Fruit fly (Drosophila melanogaster) whole organism, adult: ENCODE measurements around the gene Gclc.

Experiments used
- CG11617 ChIP-seq: fragments of 200-800 bp; sonication (Bioruptor generic); optimal IDR thresholded peaks from 2 replicates; lab custom pipeline; 2017; ENCODE audit warnings: mild to moderate bottlenecking, missing biosample characterization, missing genetic modification reagents, missing genetic modification characterization
- CG12768 ChIP-seq: fragments of 200-800 bp; sonication (Bioruptor generic); optimal IDR thresholded peaks from 2 replicates; lab custom pipeline; 2017; ENCODE audit warnings: missing biosample characterization, missing genetic modification characterization, mild to moderate bottlenecking, moderate library complexity, missing genetic modification reagents
- CG14711 ChIP-seq: fragments of 200-800 bp; sonication (Bioruptor generic); optimal IDR thresholded peaks from 2 replicates; lab custom pipeline; 2018; ENCODE audit warnings: missing biosample characterization, mild to moderate bottlenecking, missing genetic modification characterization, moderate library complexity
- CG1620 ChIP-seq: fragments of 200-800 bp; sonication (Bioruptor generic); optimal IDR thresholded peaks from 2 replicates; lab custom pipeline; 2016; ENCODE audit warnings: missing biosample characterization, missing genetic modification characterization
- CG33017 ChIP-seq: fragments of 200-800 bp; sonication (Bioruptor generic); optimal IDR thresholded peaks from 2 replicates; lab custom pipeline; 2018; ENCODE audit warnings: missing biosample characterization, mild to moderate bottlenecking, missing genetic modification characterization, moderate library complexity
- CG5204 ChIP-seq: fragments of 200-800 bp; sonication (Bioruptor generic); optimal IDR thresholded peaks from 2 replicates; lab custom pipeline; 2016; ENCODE audit warnings: missing biosample characterization, missing genetic modification characterization
- CG7045 ChIP-seq: fragments of 200-800 bp; sonication (Bioruptor generic); optimal IDR thresholded peaks from 2 replicates; lab custom pipeline; 2017; ENCODE audit warnings: missing biosample characterization, mild to moderate bottlenecking, missing genetic modification characterization
- CG7101 ChIP-seq: fragments of 200-800 bp; sonication (Bioruptor generic); optimal IDR thresholded peaks from 2 replicates; lab custom pipeline; 2018; ENCODE audit warnings: missing biosample characterization, mild to moderate bottlenecking, missing genetic modification characterization, moderate library complexity
- Clk ChIP-seq: fragments of 200-800 bp; sonication (Bioruptor generic); optimal IDR thresholded peaks from 2 replicates; lab custom pipeline; 2017; ENCODE audit warnings: missing biosample characterization, missing genetic modification characterization
- Crg-1 ChIP-seq: fragments of 200-800 bp; sonication (Bioruptor generic); optimal IDR thresholded peaks from 2 replicates; lab custom pipeline; 2016; ENCODE audit warnings: missing biosample characterization, missing genetic modification characterization
- Hr96 ChIP-seq: fragments of 200-800 bp; sonication (Bioruptor generic); optimal IDR thresholded peaks from 2 replicates; lab custom pipeline; 2016; ENCODE audit warnings: missing biosample characterization, missing genetic modification characterization
- Mnt ChIP-seq: fragments of 200-800 bp; sonication (Bioruptor generic); optimal IDR thresholded peaks from 2 replicates; lab custom pipeline; 2016; ENCODE audit warnings: missing biosample characterization, mild to moderate bottlenecking, missing genetic modification characterization
- bab1 ChIP-seq: fragments of 200-800 bp; sonication (Bioruptor generic); optimal IDR thresholded peaks from 3 replicates; lab custom pipeline; 2019; ENCODE audit warnings: missing biosample characterization, mild to moderate bottlenecking, missing genetic modification characterization, moderate library complexity
- cic ChIP-seq: fragments of 200-800 bp; sonication (Bioruptor generic); optimal IDR thresholded peaks from 2 replicates; lab custom pipeline; 2017; ENCODE audit warnings: missing biosample characterization, mild to moderate bottlenecking, missing genetic modification characterization, moderate library complexity
- cnc ChIP-seq, 2 experiments: fragments of >200 bp; optimal IDR thresholded peaks; 2 replicates each; lab custom pipeline; 2017
- kay ChIP-seq: fragments of 200-800 bp; sonication (Bioruptor generic); peaks from one replicate; lab custom pipeline; 2016; ENCODE audit warnings: missing biosample characterization, missing genetic modification characterization, borderline replicate concordance
- ovo ChIP-seq: fragments of 200-800 bp; sonication (Bioruptor generic); optimal IDR thresholded peaks from 2 replicates; lab custom pipeline; 2016; ENCODE audit warnings: missing biosample characterization, missing genetic modification characterization
- pad ChIP-seq: fragments of 200-800 bp; sonication (Bioruptor generic); optimal IDR thresholded peaks from 3 replicates; lab custom pipeline; 2017; ENCODE audit warnings: missing biosample characterization, missing genetic modification characterization, mild to moderate bottlenecking, moderate library complexity, missing genetic modification reagents
- tj ChIP-seq: fragments of 200-800 bp; sonication (Bioruptor generic); optimal IDR thresholded peaks from 3 replicates; lab custom pipeline; 2017; ENCODE audit warnings: missing biosample characterization, mild to moderate bottlenecking, missing genetic modification characterization, moderate library complexity
- toe ChIP-seq: fragments of 200-800 bp; sonication (Bioruptor generic); optimal IDR thresholded peaks from 2 replicates; lab custom pipeline; 2016; ENCODE audit warnings: missing biosample characterization, missing genetic modification characterization

Gene Gclc

DNA sequence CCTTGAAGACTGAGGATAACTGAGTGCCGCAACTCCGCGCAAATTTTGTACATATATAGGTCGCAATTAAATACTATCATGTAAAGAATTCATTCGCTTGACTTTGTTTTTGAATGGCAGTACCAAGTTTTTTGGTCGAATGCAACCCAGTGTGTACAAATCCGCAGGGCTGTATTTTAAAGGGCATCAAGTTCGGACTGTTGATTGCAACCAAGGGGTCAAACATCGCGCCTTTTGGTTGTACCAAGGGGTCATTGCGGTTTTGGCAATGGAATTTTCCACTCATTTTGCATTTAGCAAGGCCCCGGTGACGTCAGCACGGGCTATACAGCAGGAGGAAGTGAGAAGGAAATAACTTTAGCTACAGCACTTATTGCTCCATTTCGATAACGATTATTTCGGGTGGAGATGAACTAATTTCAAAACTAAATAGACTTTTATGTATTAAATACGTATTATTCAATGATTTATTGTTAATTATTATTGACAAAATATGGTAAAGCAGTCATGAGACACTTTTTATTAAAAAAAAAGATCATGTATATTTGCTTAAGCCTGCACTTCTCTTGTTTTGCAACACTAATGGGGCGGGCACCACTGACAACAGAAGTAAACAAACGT lies 15.9 kb upstream of the Gclc start, which contains the start of gene CG10958:
CG10958 (plus strand) TSS at position 593 of the 621 bp plus-strand sequence.
- TF ChIP-seq ovo (GFP tag; lab: Kevin White, UChicago) (peak; percentile 42), Clk (GFP tag; lab: Kevin White, UChicago) (no peak), CG12768 (GFP tag; lab: Kevin White, UChicago) (peak; percentile 40), CG11617 (GFP tag; lab: Kevin White, UChicago) (peak; percentile 74), Hr96 (no peak), cic (GFP tag; lab: Kevin White, UChicago) (no peak), CG33017 (peak; percentile 45), cnc (optimal IDR thresholded peaks at IDR 0.05; lab: Kevin White, UChicago) (no peak), pad (GFP tag; lab: Kevin White, UChicago) (peak; percentile 50), CG7101 (tag; lab: Kevin White, UChicago) (peak; percentile 82), Crg-1 (peak; percentile 62), CG7045 (GFP tag; lab: Kevin White, UChicago) (no peak), CG14711 (tag; lab: Kevin White, UChicago) (peak; percentile 80), bab1 (peak; percentile 82), kay (GFP tag; lab: Kevin White, UChicago) (no peak), toe (GFP tag; lab: Kevin White, UChicago) (peak; percentile 18), CG1620 (GFP tag; lab: Kevin White, UChicago) (peak; percentile 59), tj (peak; percentile 83), Mnt (GFP tag; lab: Kevin White, UChicago) (peak; percentile 77)

DNA sequence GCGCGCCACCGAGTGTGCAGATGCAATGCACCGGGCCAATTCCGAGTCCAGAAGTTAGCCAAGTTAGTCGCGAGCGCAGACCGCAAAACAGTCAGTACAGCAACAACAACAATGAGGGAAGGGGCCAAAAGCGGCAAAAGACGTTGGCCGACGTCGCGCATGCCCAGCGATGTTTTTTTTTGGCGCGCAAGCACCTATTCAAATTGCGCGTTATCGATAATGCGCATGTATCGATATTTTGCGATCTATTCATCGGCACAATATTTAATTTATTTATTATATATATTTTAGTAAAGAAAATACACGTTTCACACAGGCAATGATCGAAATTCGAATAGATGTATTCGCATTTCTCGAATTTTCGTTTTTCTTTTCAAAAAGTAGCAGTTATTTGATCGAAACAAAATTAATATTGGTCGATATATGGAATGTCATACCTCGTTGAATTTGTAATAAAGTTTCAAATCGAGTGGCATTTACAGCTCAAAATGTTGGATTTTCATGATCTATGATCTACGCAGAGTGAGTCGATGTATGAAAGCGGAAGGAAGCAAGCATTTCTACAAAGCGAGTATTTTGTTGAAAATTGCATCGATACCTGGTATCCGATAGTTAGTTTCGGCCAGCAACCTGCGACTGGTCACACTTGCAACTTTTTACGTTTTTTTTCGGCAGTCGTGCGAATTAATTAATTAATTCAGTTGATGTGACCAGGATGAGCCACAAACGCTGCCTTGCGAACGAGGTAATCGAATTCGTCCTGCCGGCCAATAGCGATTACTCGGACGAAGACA lies 13.5 kb upstream of the Gclc start, which contains the start of gene CG2116:
CG2116 (plus strand) TSS at position 609 of the 794 bp plus-strand sequence.
- TF ChIP-seq Clk (GFP tag; lab: Kevin White, UChicago) (no peak), toe (GFP tag; lab: Kevin White, UChicago) (peak; percentile 8), ovo (GFP tag; lab: Kevin White, UChicago) (no peak), CG7045 (GFP tag; lab: Kevin White, UChicago) (no peak), bab1 (peak; percentile 14), Mnt (GFP tag; lab: Kevin White, UChicago) (peak; percentile 47), pad (GFP tag; lab: Kevin White, UChicago) (peak; percentile 25), CG1620 (GFP tag; lab: Kevin White, UChicago) (peak; percentile 24), CG7101 (tag; lab: Kevin White, UChicago) (peak; percentile 7)

DNA sequence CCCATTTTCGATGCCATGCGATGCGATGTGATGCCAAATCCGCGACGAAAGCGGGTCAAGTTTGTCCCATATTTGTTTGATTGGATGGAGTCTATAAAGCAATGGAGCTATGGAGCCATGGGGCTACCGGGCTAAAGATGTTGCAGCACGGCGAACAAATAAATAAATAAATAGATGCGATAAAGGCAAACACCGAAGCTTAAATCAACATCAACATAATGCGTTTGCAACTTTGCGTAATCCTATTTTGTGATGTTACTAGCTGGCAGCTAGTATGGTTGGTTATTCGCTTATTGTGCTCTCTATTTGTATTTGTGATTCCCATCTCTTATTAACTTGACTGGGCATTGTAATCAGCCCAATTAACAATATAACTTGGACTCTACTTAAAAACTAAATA lies 12.2 kb upstream of the Gclc start:
- TF ChIP-seq toe (GFP tag; lab: Kevin White, UChicago) (no peak), tj (no peak), CG5204 (GFP tag; lab: Kevin White, UChicago) (no peak), CG14711 (tag; lab: Kevin White, UChicago) (no peak), CG33017 (no peak), Crg-1 (no peak), CG11617 (GFP tag; lab: Kevin White, UChicago) (no peak), kay (GFP tag; lab: Kevin White, UChicago) (no peak), cnc (optimal IDR thresholded peaks at IDR 0.05; lab: Kevin White, UChicago) (no peak), CG7045 (GFP tag; lab: Kevin White, UChicago) (no peak), pad (GFP tag; lab: Kevin White, UChicago) (no peak), Clk (GFP tag; lab: Kevin White, UChicago) (no peak), cic (GFP tag; lab: Kevin White, UChicago) (no peak), CG1620 (GFP tag; lab: Kevin White, UChicago) (no peak)

DNA sequence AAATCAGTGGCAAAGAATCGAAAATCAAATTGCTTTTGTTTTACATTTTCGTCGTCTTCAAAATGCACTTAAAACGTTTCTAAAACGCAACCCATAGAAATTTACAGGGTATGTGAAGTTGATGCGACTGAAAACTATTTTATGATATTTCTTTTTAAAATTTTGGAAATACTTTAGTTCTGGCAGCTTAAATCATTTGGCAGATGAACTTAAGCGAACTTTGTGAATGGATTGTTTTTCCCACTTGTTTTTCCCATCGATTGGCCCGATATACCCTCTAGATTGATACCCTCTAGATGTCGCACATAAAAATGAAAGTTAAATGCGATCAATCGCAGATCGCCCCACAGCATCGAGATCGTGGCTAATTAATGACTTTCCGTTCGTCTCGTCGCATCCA lies 10.2 kb upstream of the Gclc start:
- TF ChIP-seq toe (GFP tag; lab: Kevin White, UChicago) (no peak), CG1620 (GFP tag; lab: Kevin White, UChicago) (no peak), cnc (optimal IDR thresholded peaks at IDR 0.05; lab: Kevin White, UChicago) (no peak), tj (no peak), bab1 (no peak), kay (GFP tag; lab: Kevin White, UChicago) (no peak), CG5204 (GFP tag; lab: Kevin White, UChicago) (no peak)

DNA sequence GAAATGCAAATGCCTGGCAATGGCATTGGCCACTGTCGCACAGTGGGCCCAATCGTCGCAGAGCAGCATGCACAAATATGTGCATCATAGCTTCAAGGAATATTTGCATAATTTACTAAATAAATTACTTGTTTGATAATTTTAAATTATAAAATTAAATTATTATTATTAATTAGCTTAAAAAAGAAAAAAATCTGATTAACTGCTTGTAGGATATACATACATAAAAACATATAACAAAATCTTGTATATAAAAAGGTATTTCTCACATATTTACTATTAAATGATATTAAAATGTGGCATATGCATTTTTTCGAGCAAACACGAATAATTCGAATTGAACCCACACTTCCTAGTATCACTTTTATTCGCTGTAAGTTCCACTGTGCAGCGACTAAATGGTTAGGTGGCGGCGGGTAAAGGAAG lies 9.3 kb upstream of the Gclc start:
- TF ChIP-seq bab1: no peak
- TF ChIP-seq Mnt (GFP tag; lab: Kevin White, UChicago): no peak
- no peak for TF ChIP-seq kay (GFP tag; lab: Kevin White, UChicago)
- no peak for TF ChIP-seq pad (GFP tag; lab: Kevin White, UChicago)
- TF ChIP-seq cic (GFP tag; lab: Kevin White, UChicago): no peak
- no peak for TF ChIP-seq CG5204 (GFP tag; lab: Kevin White, UChicago)
- no peak for TF ChIP-seq ovo (GFP tag; lab: Kevin White, UChicago)
- TF ChIP-seq CG12768 (GFP tag; lab: Kevin White, UChicago): no peak
- no peak for TF ChIP-seq CG7045 (GFP tag; lab: Kevin White, UChicago)
- TF ChIP-seq Clk (GFP tag; lab: Kevin White, UChicago): no peak
- TF ChIP-seq Crg-1: no peak
- no peak for TF ChIP-seq CG11617 (GFP tag; lab: Kevin White, UChicago)
- no peak for TF ChIP-seq cnc (optimal IDR thresholded peaks at IDR 0.05; lab: Kevin White, UChicago)
- TF ChIP-seq Hr96: no peak
- TF ChIP-seq CG7101 (tag; lab: Kevin White, UChicago): no peak
- TF ChIP-seq toe (GFP tag; lab: Kevin White, UChicago): no peak
